Worm (Caenorhabditis elegans) whole organism, young adult: ENCODE measurements around the gene C48D1.1.

Source experiments
- C06A6.2 ChIP-seq: fragments of 200-800 bp; sonication (Bioruptor generic); conservative IDR thresholded peaks from 2 replicates; pipeline ENCODE4 v1.3.6; 2022; ENCODE audit warnings: missing genetic modification characterization, missing compliant biosample characterization
- D2030.7 ChIP-seq: fragments of 200-800 bp; sonication (Bioruptor generic); IDR thresholded peaks from 2 replicates; pipeline ENCODE4 v1.3.6; 2022; ENCODE audit warnings: missing genetic modification reagents, missing genetic modification characterization, missing compliant biosample characterization
- F22D6.2 ChIP-seq: sonication (generic microtip); optimal IDR thresholded peaks from 2 replicates; lab custom pipeline; 2016; ENCODE audit warnings: mild to moderate bottlenecking, missing genetic modification characterization, missing compliant biosample characterization
- F33H1.4 ChIP-seq: fragments of 200-800 bp; sonication (Bioruptor generic); IDR thresholded peaks from 2 replicates; pipeline ENCODE4 v1.3.6; 2022; ENCODE audit warnings: missing genetic modification reagents, missing genetic modification characterization, missing compliant biosample characterization
- K12H6.12 ChIP-seq: fragments of 200-800 bp; sonication (Bioruptor generic); optimal IDR thresholded peaks from 2 replicates; lab custom pipeline; 2018; ENCODE audit warnings: mild to moderate bottlenecking, missing genetic modification characterization, missing compliant biosample characterization
- Y53G8AR.9 ChIP-seq: fragments of 200-800 bp; sonication (Bioruptor generic); conservative IDR thresholded peaks from 2 replicates; pipeline ENCODE4 v1.3.6; 2022; ENCODE audit warnings: missing genetic modification reagents, missing genetic modification characterization, missing compliant biosample characterization
- ama-1 ChIP-seq, 3 experiments: fragments of 150-350 bp in 1 of 3; sonication (generic microtip) in 2 of 3; optimal IDR thresholded peaks; 2 replicates each; lab custom pipeline; 2014 to 2018; ENCODE audit warnings: missing biosample characterization in 2 of 3, missing genetic modification characterization in 2 of 3, missing genetic modification reagents in 2 of 3
- aptf-2 ChIP-seq: fragments of 200-800 bp; sonication (Bioruptor generic); conservative IDR thresholded peaks from 2 replicates; pipeline ENCODE4 v1.3.6; 2022; ENCODE audit warnings: missing genetic modification reagents, missing genetic modification characterization, missing compliant biosample characterization
- attf-6 ChIP-seq: fragments of 200-800 bp; sonication (Bioruptor generic); IDR thresholded peaks from 2 replicates; pipeline ENCODE4 v1.3.6; 2022; ENCODE audit warnings: missing genetic modification reagents, missing genetic modification characterization, missing compliant biosample characterization
- bed-1 ChIP-seq: fragments of 200-800 bp; sonication (Bioruptor generic); IDR thresholded peaks from 2 replicates; pipeline ENCODE4 v1.3.6; 2022; ENCODE audit warnings: missing genetic modification reagents, missing genetic modification characterization, missing compliant biosample characterization
- bed-2 ChIP-seq: fragments of 200-800 bp; sonication (Bioruptor generic); IDR thresholded peaks from 2 replicates; pipeline ENCODE4 v1.3.6; 2022; ENCODE audit warnings: missing genetic modification reagents, missing genetic modification characterization, missing compliant biosample characterization
- ceh-79 ChIP-seq: sonication (generic microtip); optimal IDR thresholded peaks from 2 replicates; lab custom pipeline; 2017; ENCODE audit warnings: mild to moderate bottlenecking, missing genetic modification characterization, missing compliant biosample characterization
- ceh-91 ChIP-seq: fragments of 200-800 bp; sonication (Bioruptor generic); IDR thresholded peaks from 2 replicates; pipeline ENCODE4 v1.3.6; 2022; ENCODE audit warnings: missing genetic modification reagents, missing genetic modification characterization, missing compliant biosample characterization
- chd-7 ChIP-seq: sonication (generic microtip); optimal IDR thresholded peaks from 2 replicates; lab custom pipeline; 2016; ENCODE audit warnings: mild to moderate bottlenecking, missing genetic modification characterization, moderate library complexity, missing compliant biosample characterization
- die-1 ChIP-seq: sonication (generic microtip); optimal IDR thresholded peaks from 2 replicates; lab custom pipeline; 2016; ENCODE audit warnings: missing genotype, mild to moderate bottlenecking, missing genetic modification characterization, missing compliant biosample characterization
- dox-1 ChIP-seq: fragments of 200-800 bp; sonication (Bioruptor generic); IDR thresholded peaks from 2 replicates; pipeline ENCODE4 v1.3.6; 2022; ENCODE audit warnings: missing genetic modification reagents, missing genetic modification characterization, missing compliant biosample characterization
- efl-1 ChIP-seq: fragments of 150-350 bp; optimal IDR thresholded peaks from 2 replicates; lab custom pipeline; 2014; ENCODE audit warnings: missing biosample characterization, missing genetic modification reagents, missing genetic modification characterization
- ekl-4 ChIP-seq: fragments of 200-800 bp; sonication (Bioruptor generic); IDR thresholded peaks from 2 replicates; pipeline ENCODE4 v1.3.6; 2022; ENCODE audit warnings: missing genetic modification reagents, missing genetic modification characterization, missing compliant biosample characterization
- ets-4 ChIP-seq: fragments of 200-800 bp; sonication (Bioruptor generic); optimal IDR thresholded peaks from 2 replicates; lab custom pipeline; 2018; ENCODE audit warnings: mild to moderate bottlenecking, missing genetic modification characterization, missing compliant biosample characterization
- gei-17 ChIP-seq: fragments of 200-800 bp; sonication (Bioruptor generic); optimal IDR thresholded peaks from 2 replicates; lab custom pipeline; 2018; ENCODE audit warnings: mild to moderate bottlenecking, missing genetic modification characterization, missing compliant biosample characterization
- hsf-1 ChIP-seq: fragments of 200-800 bp; sonication (Bioruptor generic); IDR thresholded peaks from 2 replicates; pipeline ENCODE4 v1.3.6; 2022; ENCODE audit warnings: missing genetic modification reagents, missing genetic modification characterization, missing compliant biosample characterization
- let-607 ChIP-seq, 2 experiments: fragments of 200-800 bp in 1 of 2; sonication (Bioruptor generic) in 1 of 2; sonication (generic microtip) in 1 of 2; optimal IDR thresholded peaks; 2 replicates each; lab custom pipeline; 2016 to 2018; ENCODE audit warnings: mild to moderate bottlenecking in 2 of 2, missing compliant biosample characterization in 2 of 2, missing genetic modification characterization in 2 of 2, moderate library complexity in 2 of 2, missing genotype in 1 of 2
- lin-35 ChIP-seq, 3 experiments: fragments of 150-350 bp in 2 of 3; sonication (generic microtip) in 1 of 3; optimal IDR thresholded peaks; 2 replicates each; lab custom pipeline; 2014 to 2018; ENCODE audit warnings: missing biosample characterization in 3 of 3, missing genetic modification characterization in 3 of 3, missing genetic modification reagents in 3 of 3
- lin-40 ChIP-seq: sonication (generic microtip); optimal IDR thresholded peaks from 2 replicates; lab custom pipeline; 2016; ENCODE audit warnings: missing genetic modification characterization, mild to moderate bottlenecking, missing compliant biosample characterization, missing genotype, missing genetic modification reagents
- lin-54 ChIP-seq: fragments of 200-800 bp; sonication (Bioruptor generic); optimal IDR thresholded peaks from 2 replicates; lab custom pipeline; 2018; ENCODE audit warnings: mild to moderate bottlenecking, missing genetic modification characterization, missing compliant biosample characterization
- lir-1 ChIP-seq: fragments of 200-800 bp; sonication (Bioruptor generic); conservative IDR thresholded peaks from 2 replicates; pipeline ENCODE4 v1.3.6; 2022; ENCODE audit warnings: missing genetic modification reagents, missing genetic modification characterization, missing compliant biosample characterization
- lsl-1 ChIP-seq: fragments of 200-800 bp; sonication (Bioruptor generic); optimal IDR thresholded peaks from 2 replicates; lab custom pipeline; 2018; ENCODE audit warnings: mild to moderate bottlenecking, missing genetic modification characterization, moderate library complexity, missing compliant biosample characterization
- madf-10 ChIP-seq: sonication (generic microtip); optimal IDR thresholded peaks from 2 replicates; lab custom pipeline; 2016; ENCODE audit warnings: mild to moderate bottlenecking, missing genetic modification characterization, missing compliant biosample characterization
- madf-6 ChIP-seq: fragments of 200-800 bp; sonication (Bioruptor generic); IDR thresholded peaks from 2 replicates; pipeline ENCODE4 v1.3.6; 2022; ENCODE audit warnings: missing genetic modification reagents, missing genetic modification characterization, missing compliant biosample characterization
- madf-8 ChIP-seq: fragments of 200-800 bp; sonication (Bioruptor generic); conservative IDR thresholded peaks from 2 replicates; pipeline ENCODE4 v1.3.6; 2022; ENCODE audit warnings: missing genetic modification reagents, missing genetic modification characterization, missing compliant biosample characterization
- mel-28 ChIP-seq: sonication (generic microtip); optimal IDR thresholded peaks from 2 replicates; lab custom pipeline; 2016; ENCODE audit warnings: borderline replicate concordance, mild to moderate bottlenecking, missing genetic modification characterization, missing compliant biosample characterization
- nfya-1 ChIP-seq: sonication (generic microtip); optimal IDR thresholded peaks from 2 replicates; lab custom pipeline; 2017; ENCODE audit warnings: antibody characterized with exemption, missing compliant biosample characterization, missing genetic modification characterization, borderline replicate concordance; ENCODE audit not compliant: insufficient read depth
- nhr-120 ChIP-seq: fragments of 200-800 bp; sonication (Bioruptor generic); IDR thresholded peaks from 2 replicates; pipeline ENCODE4 v1.3.6; 2022; ENCODE audit warnings: missing genetic modification characterization, missing compliant biosample characterization
- rcor-1 ChIP-seq: fragments of 200-800 bp; sonication (Bioruptor generic); IDR thresholded peaks from 2 replicates; pipeline ENCODE4 v1.3.6; 2022; ENCODE audit warnings: missing genetic modification reagents, missing genetic modification characterization, missing compliant biosample characterization
- rpc-1 ChIP-seq, 2 experiments: fragments of 150-350 bp in 1 of 2; sonication (generic microtip) in 1 of 2; optimal IDR thresholded peaks; 2 replicates each; lab custom pipeline; 2014 to 2018; ENCODE audit warnings: missing biosample characterization in 1 of 2, missing genetic modification characterization in 1 of 2, missing genetic modification reagents in 1 of 2, missing genotype in 1 of 2
- snpc-1.3 ChIP-seq: sonication (generic microtip); optimal IDR thresholded peaks from 2 replicates; lab custom pipeline; 2017; ENCODE audit warnings: missing genetic modification characterization, mild to moderate bottlenecking, missing compliant biosample characterization, antibody characterized with exemption, moderate library complexity, missing genotype, missing genetic modification reagents; ENCODE audit not compliant: insufficient read depth
- snpc-4 ChIP-seq, 5 experiments: fragments of 150-350 bp in 1 of 5; sonication (generic microtip) in 4 of 5; optimal IDR thresholded peaks; 2 replicates each; lab custom pipeline; 2014 to 2018; ENCODE audit warnings: missing genetic modification characterization in 5 of 5, missing biosample characterization in 3 of 5, antibody characterized with exemption in 2 of 5, mild to moderate bottlenecking in 2 of 5, missing compliant biosample characterization in 2 of 5, missing genotype in 2 of 5, moderate library complexity in 2 of 5, missing genetic modification reagents in 1 of 5
- tbp1 ChIP-seq: fragments of 200-800 bp; sonication (Bioruptor generic); optimal IDR thresholded peaks from 2 replicates; lab custom pipeline; 2018; ENCODE audit warnings: mild to moderate bottlenecking, missing genetic modification characterization, missing compliant biosample characterization
- xnd-1 ChIP-seq: sonication (generic microtip); optimal IDR thresholded peaks from 2 replicates; lab custom pipeline; 2016; ENCODE audit warnings: missing genotype, missing genetic modification reagents, missing genetic modification characterization, missing compliant biosample characterization
- zim-3 ChIP-seq: sonication (generic microtip); optimal IDR thresholded peaks from 2 replicates; lab custom pipeline; 2017; ENCODE audit warnings: mild to moderate bottlenecking, missing genetic modification characterization, moderate library complexity, missing compliant biosample characterization

C48D1.1 gene

ce11 chrIV:13154391-13155283, 42.5 kb downstream of the C48D1.1 start, which contains the start of the genes crld-1 and msh-5:
Gene crld-1 (minus strand): TSS chrIV:13154441.
Gene msh-5 (plus strand): TSS chrIV:13155233.
- no peak for TF ChIP-seq zim-3 (tag; lab: Kevin White, UChicago)
- no peak for TF ChIP-seq lin-35 (GFP tag; optimal IDR thresholded peaks at IDR 0.05; lab: Kevin White, UChicago)
- TF ChIP-seq bed-2 (GFP tag; lab: Robert Waterston, UW), result no peak
- peak; percentile 82 for TF ChIP-seq madf-8 (GFP tag; lab: Robert Waterston, UW)
- no peak for TF ChIP-seq rpc-1 (optimal IDR thresholded peaks at IDR 0.05; lab: Kevin White, UChicago)
- TF ChIP-seq rpc-1 (tag; optimal IDR thresholded peaks at IDR 0.05; lab: Kevin White, UChicago), result no peak
- peak; percentile 81 for TF ChIP-seq xnd-1
- TF ChIP-seq ama-1 (optimal IDR thresholded peaks at IDR 0.05; lab: Kevin White, UChicago), result no peak
- TF ChIP-seq ama-1 (GFP tag; optimal IDR thresholded peaks at IDR 0.05; lab: Kevin White, UChicago), result no peak
- TF ChIP-seq chd-7 (tag; lab: Kevin White, UChicago), result no peak
- TF ChIP-seq dox-1 (GFP tag; lab: Robert Waterston, UW), result no peak
- peak; percentile 54 for TF ChIP-seq D2030.7 (GFP tag; lab: Robert Waterston, UW)
- TF ChIP-seq snpc-1.3 (tag; lab: Kevin White, UChicago), result peak; percentile 32
- no peak for TF ChIP-seq F22D6.2 (tag; lab: Kevin White, UChicago)
- no peak for TF ChIP-seq die-1 (tag; lab: Kevin White, UChicago)
- TF ChIP-seq rcor-1 (GFP tag; lab: Robert Waterston, UW), result 0 out of 2 replicates have a peak, but pooled peaks have one; percentile 43
- peak; percentile 51; the same call in 1 of the 2 replicates for TF ChIP-seq ceh-91 (GFP tag; lab: Robert Waterston, UW)
- TF ChIP-seq ekl-4, result no peak
- TF ChIP-seq C06A6.2 (GFP tag; lab: Robert Waterston, UW), result no peak
- TF ChIP-seq gei-17 (GFP tag; lab: Kevin White, UChicago), result no peak
- no peak for TF ChIP-seq Y53G8AR.9 (GFP tag; lab: Robert Waterston, UW)
- TF ChIP-seq aptf-2, result no peak
- no peak for TF ChIP-seq ets-4 (GFP tag; lab: Kevin White, UChicago)
- TF ChIP-seq hsf-1 (GFP tag; lab: Robert Waterston, UW), result no peak
- peak; percentile 63 for TF ChIP-seq lin-54
- TF ChIP-seq lsl-1 (GFP tag; lab: Kevin White, UChicago), result peak; percentile 97
- TF ChIP-seq bed-1, result no peak
- no peak for TF ChIP-seq K12H6.12 (tag; lab: Kevin White, UChicago)
- TF ChIP-seq attf-6 (GFP tag; lab: Robert Waterston, UW), result peak; percentile 71; the same call in 1 of the 2 replicates
- TF ChIP-seq madf-10 (tag; lab: Kevin White, UChicago), result no peak
- peak; percentile 90 for TF ChIP-seq madf-6 (GFP tag; lab: Robert Waterston, UW)
- no peak for TF ChIP-seq mel-28 (tag; lab: Kevin White, UChicago)
- no peak for TF ChIP-seq nfya-1 (tag; lab: Kevin White, UChicago)
- TF ChIP-seq efl-1 (GFP tag; lab: Kevin White, UChicago), result peak; percentile 38
- TF ChIP-seq ceh-79, result no peak
- TF ChIP-seq lin-40 (tag; lab: Kevin White, UChicago), result no peak
- TF ChIP-seq tbp1, result peak; percentile 29
- TF ChIP-seq F33H1.4 (GFP tag; lab: Robert Waterston, UW), result peak; percentile 93
- TF ChIP-seq lir-1 (GFP tag; lab: Robert Waterston, UW), result no peak
- TF ChIP-seq nhr-120 (GFP tag; lab: Robert Waterston, UW), result no peak
- TF ChIP-seq let-607 (tag; optimal IDR thresholded peaks at IDR 0.05; lab: Kevin White, UChicago), result no peak
- peak; percentile 36 for TF ChIP-seq snpc-4 (GFP tag; optimal IDR thresholded peaks at IDR 0.05; lab: Kevin White, UChicago)
- peak in 1 of 4 experiments; percentile 69 for TF ChIP-seq snpc-4 (tag; optimal IDR thresholded peaks at IDR 0.05; lab: Kevin White, UChicago)
- TF ChIP-seq, all 124 proteins: peak for 14
